Worm (Caenorhabditis elegans): ENCODE measurements around the gene F53F4.15.

DNA sequence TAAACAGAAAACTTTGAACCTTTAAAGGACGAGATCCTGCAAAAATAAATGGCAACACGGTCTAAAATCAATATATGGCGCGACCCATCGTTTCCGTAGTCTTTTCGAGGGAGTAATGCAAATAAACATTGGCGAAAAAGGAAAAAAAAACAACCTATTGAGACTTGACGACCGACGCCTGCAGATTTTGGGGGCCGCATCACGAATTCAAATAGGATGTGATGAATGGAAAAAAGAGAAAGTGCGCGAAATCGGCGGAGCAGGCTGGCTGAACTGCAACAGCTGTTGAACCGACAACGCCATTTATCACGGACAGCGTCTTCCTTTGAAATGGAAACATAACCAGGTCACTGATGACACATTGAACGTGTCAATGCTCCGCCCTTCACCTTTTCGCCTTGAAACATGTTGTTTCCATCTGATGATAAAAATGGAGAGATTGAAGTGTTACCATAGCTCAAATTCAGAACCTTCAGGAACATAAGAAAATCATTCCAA is 37.1 kb downstream of the F53F4.15 start:
- no peak for TF ChIP-seq nhr-77 (tag; optimal IDR thresholded peaks at IDR 0.05)
- no peak for TF ChIP-seq nhr-25 (tag; optimal IDR thresholded peaks at IDR 0.05)
- TF ChIP-seq zag-1 (tag; optimal IDR thresholded peaks at IDR 0.05): no peak
- no peak for TF ChIP-seq mab-5 (tag; optimal IDR thresholded peaks at IDR 0.05)
- TF ChIP-seq unc-62 (GFP tag; optimal IDR thresholded peaks at IDR 0.05): no peak
- no peak for TF ChIP-seq nhr-21 (tag; optimal IDR thresholded peaks at IDR 0.05)
- TF ChIP-seq fos-1 (tag; optimal IDR thresholded peaks at IDR 0.05): no peak
- no peak for TF ChIP-seq elt-1 (tag; optimal IDR thresholded peaks at IDR 0.05)
- TF ChIP-seq ama-1 (optimal IDR thresholded peaks at IDR 0.05): no peak
- no peak for TF ChIP-seq ztf-11 (tag; optimal IDR thresholded peaks at IDR 0.05)
- no peak for TF ChIP-seq skn-1 (tag; optimal IDR thresholded peaks at IDR 0.05)
- TF ChIP-seq ceh-82 (tag; optimal IDR thresholded peaks at IDR 0.05): no peak
- TF ChIP-seq nhr-11 (tag; optimal IDR thresholded peaks at IDR 0.05): no peak
- no peak for TF ChIP-seq ztf-1 (GFP tag; conservative IDR thresholded peaks at IDR 0.05)
